Fruit fly (Drosophila melanogaster): Measurements from ENCODE around the gene Pect.
A peak's percentile ranks its signal among the peaks of the same experiment; 100 is the strongest.
"Not testable (repeated sequence)": the region's sequence is repeated elsewhere in the genome, so short reads cannot be mapped to it uniquely, and the experiment has no call there.

Gene Pect

dm6 chr2L:13206077-13206668, 2.6 kb downstream of the Pect start (continued):
- TF ChIP-seq da (GFP tag; optimal IDR thresholded peaks at IDR 0.05) = no peak
- no peak for TF ChIP-seq ci (GFP tag; IDR thresholded peaks at IDR 0.05)
- TF ChIP-seq MBD-R2 (GFP tag; IDR thresholded peaks at IDR 0.05) = no peak
- TF ChIP-seq corto (GFP tag; optimal IDR thresholded peaks at IDR 0.05) = no peak
- TF ChIP-seq D (optimal IDR thresholded peaks at IDR 0.05) = no peak
- TF ChIP-seq D (GFP tag; optimal IDR thresholded peaks at IDR 0.05) = no peak
- TF ChIP-seq CG13296 (GFP tag; optimal IDR thresholded peaks at IDR 0.05) = peak; percentile 37
- TF ChIP-seq CG9932 (GFP tag; IDR thresholded peaks at IDR 0.05) = no peak
- no peak for TF ChIP-seq vnd (GFP tag; IDR thresholded peaks at IDR 0.05; ENCODE audit: partially characterized antibody)
- TF ChIP-seq Eip74EF (GFP tag; optimal IDR thresholded peaks at IDR 0.05) = no peak
- no peak for TF ChIP-seq aop (GFP tag; IDR thresholded peaks at IDR 0.05)
- peak; percentile 62 for TF ChIP-seq grn (GFP tag; optimal IDR thresholded peaks at IDR 0.05)
- TF ChIP-seq CG15073 (GFP tag; optimal IDR thresholded peaks at IDR 0.05) = no peak
- no peak for TF ChIP-seq CG15011 (GFP tag; optimal IDR thresholded peaks at IDR 0.05)
- peak; percentile 37 for TF ChIP-seq CG13894 (tag; optimal IDR thresholded peaks at IDR 0.05)

dm6 chr2L:13206857-13207463, 3.4 kb downstream of the Pect start:
- TF ChIP-seq Sry-δ (GFP tag; optimal IDR thresholded peaks at IDR 0.05) = no peak
- no peak for TF ChIP-seq CG18262 (tag; optimal IDR thresholded peaks at IDR 0.05)
- TF ChIP-seq CG7963 (GFP tag; IDR thresholded peaks at IDR 0.05; ENCODE audit: partially characterized antibody) = 0 out of 3 replicates have a peak, but pooled peaks have one; percentile 18
- TF ChIP-seq cato (GFP tag; optimal IDR thresholded peaks at IDR 0.05; ENCODE audit: borderline replicate concordance) = no peak
- TF ChIP-seq Drgx (GFP tag; IDR thresholded peaks at IDR 0.05) = 0 out of 2 replicates have a peak, but pooled peaks have one; percentile 23
- TF ChIP-seq twi (tag; optimal IDR thresholded peaks at IDR 0.05) = no peak
- peak; percentile 6 for TF ChIP-seq Med (GFP tag)
- TF ChIP-seq exex (tag; optimal IDR thresholded peaks at IDR 0.05) = peak; percentile 19
- TF ChIP-seq CG4282 (GFP tag; optimal IDR thresholded peaks at IDR 0.05) = no peak
- no peak for TF ChIP-seq CG15269 (tag; optimal IDR thresholded peaks at IDR 0.05)
- TF ChIP-seq dan (GFP tag; IDR thresholded peaks at IDR 0.05) = no peak
- TF ChIP-seq CG10267 (tag; optimal IDR thresholded peaks at IDR 0.05) = no peak
- TF ChIP-seq CG4424 (GFP tag; optimal IDR thresholded peaks at IDR 0.05) = no peak

- TF ChIP-seq lilli (GFP tag; optimal IDR thresholded peaks at IDR 0.05) (peak; percentile 4), zfh1 (GFP tag; IDR thresholded peaks at IDR 0.05) (peak; percentile 33; the same call in 1 of the 3 replicates), ken (GFP tag; IDR thresholded peaks at IDR 0.05) (0 out of 3 replicates have a peak, but pooled peaks have one; percentile 28), sens (GFP tag) (peak; percentile 70), Opbp (GFP tag; IDR thresholded peaks at IDR 0.05; ENCODE audit: partially characterized antibody) (0 out of 3 replicates have a peak, but pooled peaks have one; percentile 9), pros (GFP tag; optimal IDR thresholded peaks at IDR 0.05) (peak; percentile 87), knrl (GFP tag; IDR thresholded peaks at IDR 0.05; ENCODE audit: partially characterized antibody) (peak; percentile 23; the same call in 1 of the 3 replicates), insv (GFP tag; optimal IDR thresholded peaks at IDR 0.05) (peak in 1 of 2 experiments; percentile 33), grn (GFP tag; optimal IDR thresholded peaks at IDR 0.05) (peak; percentile 33), prd (GFP tag; IDR thresholded peaks at IDR 0.05) (peak; percentile 23; the same call in 1 of the 3 replicates), Med (GFP tag) (peak; percentile 70), ci (GFP tag; IDR thresholded peaks at IDR 0.05) (0 out of 3 replicates have a peak, but pooled peaks have one; percentile 37), kni (GFP tag; optimal IDR thresholded peaks at IDR 0.05) (peak; percentile 2), CG15479 (GFP tag; optimal IDR thresholded peaks at IDR 0.05) (peak; percentile 41), Bgb (GFP tag; IDR thresholded peaks at IDR 0.05; ENCODE audit: partially characterized antibody) (peak; percentile 19; the same call in 1 of the 2 replicates), CG15696 (tag; optimal IDR thresholded peaks at IDR 0.05) (peak; percentile 33), Xrp1 (GFP tag; IDR thresholded peaks at IDR 0.05) (peak; percentile 31; the same call in 1 of the 2 replicates)
- TF ChIP-seq prd (optimal IDR thresholded peaks at IDR 0.05) = not testable (repeated sequence)
These were observed 8.3 kb downstream of the Pect start, which contains the start of gene CG15482 for dm6 chr2L:13211764-13212265. Gene CG15482, minus strand, starts transcription at chr2L:13211814.

All from whole organism, embryonic.